Worm (Caenorhabditis elegans) whole organism, L1 larva: Measurements from ENCODE around the gene his-3.

ENCODE experiments used
- ama-1 ChIP-seq: fragments of 150-350 bp; optimal IDR thresholded peaks from 2 replicates; lab custom pipeline; 2014
- egl-13 ChIP-seq: sonication (generic microtip); optimal IDR thresholded peaks from 2 replicates; lab custom pipeline; 2016; ENCODE audit warnings: missing genotype, missing genetic modification reagents, missing genetic modification characterization, missing compliant biosample characterization
- lin-13 ChIP-seq: fragments of 150-350 bp; optimal IDR thresholded peaks from 2 replicates; lab custom pipeline; 2014; ENCODE audit warnings: missing biosample characterization, missing genetic modification reagents, missing genetic modification characterization
- lsy-2 ChIP-seq, 2 experiments: fragments of 150-350 bp; optimal IDR thresholded peaks; 2 replicates each; lab custom pipeline; 2014; ENCODE audit warnings: missing biosample characterization in 2 of 2, missing genetic modification characterization in 2 of 2
- nhr-11 ChIP-seq: fragments of 150-350 bp; optimal IDR thresholded peaks from 2 replicates; lab custom pipeline; 2014; ENCODE audit warnings: missing biosample characterization, missing genetic modification characterization
- nhr-237 ChIP-seq: fragments of 150-350 bp; optimal IDR thresholded peaks from 2 replicates; lab custom pipeline; 2014; ENCODE audit warnings: missing biosample characterization, missing genetic modification characterization
- snpc-4 ChIP-seq: fragments of 150-350 bp; optimal IDR thresholded peaks from 2 replicates; lab custom pipeline; 2014; ENCODE audit warnings: missing biosample characterization, missing genetic modification characterization
- sptf-1 ChIP-seq: fragments of 150-350 bp; optimal IDR thresholded peaks from 2 replicates; lab custom pipeline; 2014; ENCODE audit warnings: missing biosample characterization, missing genetic modification characterization
- swsn-7 ChIP-seq: sonication (generic microtip); optimal IDR thresholded peaks from 2 replicates; lab custom pipeline; 2016; ENCODE audit warnings: missing genetic modification characterization, missing compliant biosample characterization
- ztf-11 ChIP-seq, 2 experiments: sonication (generic microtip); optimal IDR thresholded peaks; 2 replicates each; lab custom pipeline; 2016 to 2017; ENCODE audit warnings: missing genetic modification characterization in 2 of 2, missing biosample characterization in 1 of 2, missing compliant biosample characterization in 1 of 2

DNA sequence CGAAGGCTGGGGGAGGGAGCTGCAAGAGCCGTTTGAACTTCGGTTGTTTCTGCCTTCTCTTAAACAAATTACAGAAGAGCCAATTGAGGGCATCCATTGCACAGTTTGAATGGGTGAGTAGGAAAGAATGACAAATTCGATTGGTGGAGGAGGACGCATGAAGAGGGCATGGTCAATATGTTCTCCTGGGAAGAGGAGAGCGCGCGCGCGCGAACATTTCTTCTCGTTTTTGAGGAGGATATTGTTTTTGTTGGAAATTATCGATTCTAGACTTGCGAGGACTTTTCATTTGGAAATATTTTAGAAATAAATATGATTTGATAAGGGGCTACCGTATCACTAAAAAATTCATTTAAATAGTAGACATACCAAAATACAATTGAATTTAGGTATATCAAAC is 9.0 kb upstream of the his-3 start, which contains the start of gene T10C6.7:
- no peak for TF ChIP-seq nhr-11
- no peak for TF ChIP-seq nhr-237 (tag; lab: Kevin White, UChicago)
- TF ChIP-seq ztf-11 (tag; optimal IDR thresholded peaks at IDR 0.05; lab: Kevin White, UChicago) = no peak
- TF ChIP-seq sptf-1 (tag; lab: Kevin White, UChicago) = no peak
- no peak for TF ChIP-seq lin-13 (GFP tag; lab: Kevin White, UChicago)
- TF ChIP-seq swsn-7 (tag; lab: Kevin White, UChicago) = no peak
- no peak for TF ChIP-seq lsy-2 (tag; optimal IDR thresholded peaks at IDR 0.05; lab: Kevin White, UChicago)
- no peak for TF ChIP-seq snpc-4 (tag; lab: Kevin White, UChicago)
- no peak for TF ChIP-seq egl-13 (tag; lab: Kevin White, UChicago)
- TF ChIP-seq ama-1 = no peak
